Fruit fly (Drosophila melanogaster) whole organism, wandering third instar larva: ENCODE results near the gene M6.

ENCODE experiments used
- Dif ChIP-seq: fragments of 200-275, 200-300 bp; sonication (Bioruptor generic); optimal IDR thresholded peaks from 2 replicates; lab custom pipeline; 2018; ENCODE audit warnings: missing biosample characterization, missing genetic modification characterization; ENCODE audit not compliant: partially characterized antibody
- GATAd ChIP-seq: sonication (Bioruptor generic); optimal IDR thresholded peaks from 2 replicates; lab custom pipeline; 2016; ENCODE audit warnings: missing biosample characterization, missing genetic modification characterization
- N ChIP-seq: fragments of >200 bp; optimal IDR thresholded peaks from 2 replicates; lab custom pipeline; 2018; ENCODE audit warnings: missing biosample characterization, missing external identifiers, missing genetic modification characterization
- Rel ChIP-seq, 2 experiments: fragments of 200-800 bp; sonication (Bioruptor generic) in 1 of 2; optimal IDR thresholded peaks; 2 replicates in 1 of 2; 3 replicates in 1 of 2; lab custom pipeline; 2016 to 2019; ENCODE audit warnings: mild to moderate bottlenecking in 2 of 2, missing biosample characterization in 2 of 2, missing genetic modification characterization in 2 of 2, moderate library complexity in 1 of 2
- br ChIP-seq: fragments of 200-800 bp; sonication (Bioruptor generic); optimal IDR thresholded peaks from 2 replicates; lab custom pipeline; 2016; ENCODE audit warnings: missing biosample characterization, missing genetic modification characterization
- brk ChIP-seq: fragments of 200-800 bp; sonication (Bioruptor generic); optimal IDR thresholded peaks from 2 replicates; lab custom pipeline; 2016; ENCODE audit warnings: missing biosample characterization, mild to moderate bottlenecking, missing genetic modification characterization
- foxo ChIP-seq, 2 experiments: fragments of 200-800 bp; sonication (Bioruptor generic); optimal IDR thresholded peaks; 2 replicates in 1 of 2; 3 replicates in 1 of 2; lab custom pipeline; 2016 to 2017; ENCODE audit warnings: missing biosample characterization in 2 of 2, missing genetic modification characterization in 2 of 2
- usp ChIP-seq: fragments of >200 bp; optimal IDR thresholded peaks from 2 replicates; lab custom pipeline; 2017; ENCODE audit warnings: missing biosample characterization, missing genetic modification characterization

DNA sequence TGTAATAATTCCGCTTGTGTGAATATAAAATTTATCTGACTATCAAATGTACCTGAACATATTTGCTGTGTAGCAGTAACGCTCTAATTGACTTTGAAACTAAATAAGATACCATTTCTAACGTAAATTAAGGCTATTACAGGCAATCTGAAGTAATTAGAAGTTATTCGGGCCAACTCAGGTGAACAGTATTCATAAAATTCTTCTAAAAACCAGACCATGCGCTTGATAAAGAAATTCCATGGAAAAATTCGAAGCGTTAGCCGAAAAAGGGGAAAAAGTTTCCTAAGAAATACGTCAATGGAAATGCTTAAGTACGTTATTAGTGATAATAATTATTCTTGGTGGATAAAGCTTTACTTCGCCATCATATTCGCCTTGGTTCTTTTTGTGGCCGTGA, 26.7 kb downstream of the M6 start, which contains the start of gene ppk5:
- TF ChIP-seq N (GFP tag; lab: Kevin White, UChicago) (no peak), brk (GFP tag; lab: Kevin White, UChicago) (no peak), foxo (GFP tag; optimal IDR thresholded peaks at IDR 0.05; lab: Kevin White, UChicago) (no peak), Dif (no peak), Rel (GFP tag; optimal IDR thresholded peaks at IDR 0.05; lab: Kevin White, UChicago) (no peak), Rel (tag; optimal IDR thresholded peaks at IDR 0.05; lab: Kevin White, UChicago) (no peak), GATAd (no peak), br (GFP tag; lab: Kevin White, UChicago) (no peak), usp (GFP tag; lab: Kevin White, UChicago) (no peak)
